Fruit fly (Drosophila melanogaster): ENCODE data around the gene Rab30.

dm6 chr2L:7009807-7010470 is 22.5 kb downstream of the Rab30 start, which contains the start of gene uif:
- TF ChIP-seq CTCF (optimal IDR thresholded peaks at IDR 0.05) (no peak), CG8478 (optimal IDR thresholded peaks at IDR 0.05) (no peak)
